Fruit fly (Drosophila melanogaster): ENCODE results near the gene Pfrx.

Pfrx gene

dm6 chrX:19521753-19522383 is 26.6 kb downstream of the Pfrx start, which contains the start of the genes Idh3a and CoRest (continued):
- TF ChIP-seq CG2712 (tag; optimal IDR thresholded peaks at IDR 0.05) (peak; percentile 38), CG4617 (GFP tag; optimal IDR thresholded peaks at IDR 0.05; ENCODE audit: borderline replicate concordance) (peak; percentile 10), Awh (GFP tag; IDR thresholded peaks at IDR 0.05) (no peak), ranshi (GFP tag; IDR thresholded peaks at IDR 0.05) (no peak), CG15011 (GFP tag; optimal IDR thresholded peaks at IDR 0.05) (no peak), gsb-n (tag; optimal IDR thresholded peaks at IDR 0.05) (no peak), CG3838 (GFP tag; optimal IDR thresholded peaks at IDR 0.05) (no peak), CG17802 (tag; optimal IDR thresholded peaks at IDR 0.05) (peak; percentile 7), Sry-β (GFP tag; optimal IDR thresholded peaks at IDR 0.05) (no peak), CG8924 (tag; optimal IDR thresholded peaks at IDR 0.05) (no peak), CG10654 (GFP tag; optimal IDR thresholded peaks at IDR 0.05) (no peak), Sin3A (optimal IDR thresholded peaks at IDR 0.05) (peak; percentile 99), B-H1 (GFP tag; IDR thresholded peaks at IDR 0.05) (no peak), zen (tag; optimal IDR thresholded peaks at IDR 0.05) (no peak), CG15073 (GFP tag; optimal IDR thresholded peaks at IDR 0.05) (no peak), Max (GFP tag; optimal IDR thresholded peaks at IDR 0.05) (peak; percentile 12), CG8478 (optimal IDR thresholded peaks at IDR 0.05) (peak; percentile 9), slou (GFP tag; optimal IDR thresholded peaks at IDR 0.05) (no peak), pnt (GFP tag; optimal IDR thresholded peaks at IDR 0.05) (no peak), Hr3 (GFP tag; optimal IDR thresholded peaks at IDR 0.05) (peak; percentile 30), Chrac-16 (GFP tag; optimal IDR thresholded peaks at IDR 0.05) (no peak), Xbp1 (GFP tag; optimal IDR thresholded peaks at IDR 0.05) (peak; percentile 2), CG34224 (GFP tag; IDR thresholded peaks at IDR 0.05; ENCODE audit: partially characterized antibody) (peak; percentile 46; the same call in 2 of the 3 replicates), CG4730 (GFP tag; IDR thresholded peaks at IDR 0.05) (no peak), chn (GFP tag; optimal IDR thresholded peaks at IDR 0.05) (peak; percentile 20), odd (GFP tag; optimal IDR thresholded peaks at IDR 0.05) (no peak), slp2 (GFP tag; optimal IDR thresholded peaks at IDR 0.05) (no peak), tio (GFP tag; optimal IDR thresholded peaks at IDR 0.05) (no peak), CG16779 (GFP tag; IDR thresholded peaks at IDR 0.05) (no peak), Med (GFP tag) (peak; percentile 73), CG4328 (GFP tag; optimal IDR thresholded peaks at IDR 0.05) (no peak), fru (optimal IDR thresholded peaks at IDR 0.05) (no peak), inv (GFP tag; IDR thresholded peaks at IDR 0.05; ENCODE audit: partially characterized antibody) (peak; percentile 69), gce (GFP tag; IDR thresholded peaks at IDR 0.05) (no peak), Sry-δ (GFP tag; optimal IDR thresholded peaks at IDR 0.05) (peak; percentile 83), Dek (tag; optimal IDR thresholded peaks at IDR 0.05) (no peak), Atf3 (GFP tag; optimal IDR thresholded peaks at IDR 0.05) (no peak), gfzf (GFP tag; optimal IDR thresholded peaks at IDR 0.05) (peak; percentile 32), ttk (GFP tag; IDR thresholded peaks at IDR 0.05) (no peak), Bteb2 (GFP tag; optimal IDR thresholded peaks at IDR 0.05) (no peak), dan (GFP tag; IDR thresholded peaks at IDR 0.05) (no peak), chinmo (GFP tag; IDR thresholded peaks at IDR 0.05; ENCODE audit: partially characterized antibody) (0 out of 4 replicates have a peak, but pooled peaks have one; percentile 48), CG18476 (GFP tag; optimal IDR thresholded peaks at IDR 0.05) (no peak), CG11085 (GFP tag; IDR thresholded peaks at IDR 0.05) (no peak), Dip2 (GFP tag; IDR thresholded peaks at IDR 0.05) (no peak), YL-1 (GFP tag; optimal IDR thresholded peaks at IDR 0.05) (peak; percentile 10), Gsc (GFP tag; IDR thresholded peaks at IDR 0.05) (no peak), NC2β (GFP tag; optimal IDR thresholded peaks at IDR 0.05) (no peak), Hmx (GFP tag; optimal IDR thresholded peaks at IDR 0.05) (no peak), CG12744 (GFP tag; optimal IDR thresholded peaks at IDR 0.05) (no peak), CG4424 (GFP tag; optimal IDR thresholded peaks at IDR 0.05) (no peak), sc (optimal IDR thresholded peaks at IDR 0.05) (no peak), sc (GFP tag; optimal IDR thresholded peaks at IDR 0.05) (no peak)
